Fruit fly (Drosophila melanogaster) whole organism, embryonic: ENCODE measurements around the gene CG7914.

Experiments used
- CG18619 ChIP-seq: fragments of 200-800 bp; sonication (Bioruptor generic); optimal IDR thresholded peaks from 3 replicates; lab custom pipeline; 2017; ENCODE audit warnings: missing biosample characterization, mild to moderate bottlenecking, missing genetic modification characterization
- CG8290 ChIP-seq, 3 experiments: fragments of 200-800 bp; sonication (Bioruptor generic); optimal IDR thresholded peaks; 2 replicates each; lab custom pipeline; 2016 to 2019; ENCODE audit warnings: missing biosample characterization in 3 of 3, missing genetic modification characterization in 3 of 3, mild to moderate bottlenecking in 2 of 3, moderate library complexity in 1 of 3
- NfI ChIP-seq: fragments of 200-800 bp; sonication (Bioruptor generic); optimal IDR thresholded peaks from 3 replicates; lab custom pipeline; 2018; ENCODE audit warnings: missing biosample characterization, mild to moderate bottlenecking, missing genetic modification characterization, moderate library complexity
- croc ChIP-seq: fragments of 200-800 bp; sonication (Bioruptor generic); conservative IDR thresholded peaks from 3 replicates; pipeline ENCODE4 v1.3.6; 2022; ENCODE audit warnings: missing biosample characterization, missing genetic modification characterization
- eyg ChIP-seq: fragments of 200-800 bp; sonication (Bioruptor generic); optimal IDR thresholded peaks from 3 replicates; lab custom pipeline; 2016; ENCODE audit warnings: missing biosample characterization, missing genetic modification characterization
- klu ChIP-seq: fragments of 200-800 bp; sonication (Bioruptor generic); IDR thresholded peaks from 2 replicates; pipeline ENCODE4 v1.3.6; 2022; ENCODE audit warnings: missing biosample characterization, missing genetic modification characterization
- lov ChIP-seq, 2 experiments: fragments of 200-800 bp in 1 of 2; fragments of >200 bp in 1 of 2; sonication (Bioruptor generic) in 1 of 2; IDR thresholded peaks in 1 of 2; optimal IDR thresholded peaks in 1 of 2; 2 replicates in 1 of 2; 3 replicates in 1 of 2; pipeline versions ENCODE4 v1.3.6 to Lab custom; 2017 to 2022; ENCODE audit warnings: missing biosample characterization in 1 of 2, missing genetic modification characterization in 1 of 2
- sima ChIP-seq: fragments of 200-800 bp; sonication (Bioruptor generic); optimal IDR thresholded peaks from 2 replicates; lab custom pipeline; 2016; ENCODE audit warnings: missing biosample characterization, missing genetic modification characterization

DNA sequence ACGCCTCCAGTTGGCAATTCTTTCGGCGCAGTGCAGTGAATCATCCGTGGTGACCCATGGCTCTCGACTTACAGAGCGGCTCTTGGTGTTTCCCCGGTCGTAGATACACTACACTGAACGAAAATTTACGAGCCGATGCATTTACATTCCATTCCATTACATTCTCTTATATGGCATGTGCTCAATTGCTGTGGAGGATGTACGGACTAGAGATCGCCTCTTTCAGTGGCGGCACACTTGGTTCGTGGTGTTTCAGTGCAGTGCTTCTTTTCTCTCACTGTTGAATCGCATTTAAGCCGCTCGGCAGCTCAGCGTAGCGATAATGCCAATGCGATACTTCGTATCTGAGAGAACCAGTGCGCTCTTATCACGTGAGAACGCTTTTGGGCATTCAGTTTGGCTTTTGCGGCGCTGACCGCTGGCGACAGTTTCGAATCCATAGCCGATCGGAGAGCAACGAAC lies 5.6 kb downstream of the CG7914 start, which contains the start of gene Mec2:
- TF ChIP-seq CG8290 (GFP tag; optimal IDR thresholded peaks at IDR 0.05; lab: Kevin White, UChicago) (no peak), CG8290 (tag; optimal IDR thresholded peaks at IDR 0.05; lab: Kevin White, UChicago) (peak in 1 of 2 experiments; percentile 91), klu (no peak), croc (GFP tag; lab: Robert Waterston, UW) (no peak), CG18619 (GFP tag; lab: Kevin White, UChicago) (peak; percentile 30), lov (optimal IDR thresholded peaks at IDR 0.05; lab: Kevin White, UChicago) (no peak), lov (GFP tag; IDR thresholded peaks at IDR 0.05; lab: Robert Waterston, UW) (no peak), eyg (GFP tag; lab: Kevin White, UChicago) (no peak), sima (no peak), NfI (GFP tag; lab: Kevin White, UChicago) (peak; percentile 68)
